Fruit fly (Drosophila melanogaster) whole organism, embryonic: ENCODE results near the gene Gem2.
A peak's percentile ranks its signal among the peaks of the same experiment; 100 is the strongest.

Source experiments
- Ada2b ChIP-seq: fragments of 200-800 bp; sonication (Bioruptor generic); IDR thresholded peaks from 2 replicates; pipeline ENCODE4 v1.3.6; 2022; ENCODE audit warnings: missing biosample characterization, missing genetic modification characterization
- Bgb ChIP-seq: fragments of 200-800 bp; sonication (Bioruptor generic); IDR thresholded peaks from 2 replicates; pipeline ENCODE4 v1.3.6; 2022; ENCODE audit warnings: missing biosample characterization, missing genetic modification characterization; ENCODE audit not compliant: partially characterized antibody
- CG10147 ChIP-seq: fragments of 200-800 bp; sonication (Bioruptor generic); optimal IDR thresholded peaks from 2 replicates; lab custom pipeline; 2019; ENCODE audit warnings: missing biosample characterization, mild to moderate bottlenecking, missing genetic modification characterization, moderate library complexity
- CG10209 ChIP-seq: fragments of 200-800 bp; sonication (Bioruptor generic); optimal IDR thresholded peaks from 3 replicates; lab custom pipeline; 2017; ENCODE audit warnings: missing biosample characterization, mild to moderate bottlenecking, missing genetic modification characterization, missing genetic modification reagents
- CG10654 ChIP-seq: fragments of 200-800 bp; sonication (Bioruptor generic); optimal IDR thresholded peaks from 2 replicates; lab custom pipeline; 2016; ENCODE audit warnings: missing biosample characterization, missing genetic modification characterization
- CG13894 ChIP-seq: fragments of 200-800 bp; sonication (Bioruptor generic); optimal IDR thresholded peaks from 3 replicates; lab custom pipeline; 2018; ENCODE audit warnings: missing biosample characterization, mild to moderate bottlenecking, missing genetic modification characterization, moderate library complexity
- CG14667 ChIP-seq: fragments of 200-800 bp; sonication (Bioruptor generic); IDR thresholded peaks from 2 replicates; pipeline ENCODE4 v1.3.6; 2022; ENCODE audit warnings: missing biosample characterization, missing genetic modification characterization
- CG14965 ChIP-seq: fragments of 200-800 bp; sonication (Bioruptor generic); optimal IDR thresholded peaks from 2 replicates; lab custom pipeline; 2016; ENCODE audit warnings: missing biosample characterization, missing genetic modification characterization, borderline replicate concordance
- CG17186 ChIP-seq: fragments of 200-800 bp; sonication (Bioruptor generic); optimal IDR thresholded peaks from 3 replicates; lab custom pipeline; 2017; ENCODE audit warnings: missing biosample characterization, missing genetic modification reagents, missing genetic modification characterization
- CG17912 ChIP-seq: fragments of 200-800 bp; sonication (Bioruptor generic); optimal IDR thresholded peaks from 2 replicates; lab custom pipeline; 2018; ENCODE audit warnings: missing biosample characterization, mild to moderate bottlenecking, missing genetic modification characterization
- CG2875 ChIP-seq: fragments of 200-800 bp; sonication (Bioruptor generic); optimal IDR thresholded peaks from 2 replicates; lab custom pipeline; 2017; ENCODE audit warnings: missing biosample characterization, mild to moderate bottlenecking, missing genetic modification characterization, missing genetic modification reagents
- CG31441 ChIP-seq: fragments of 200-800 bp; sonication (Bioruptor generic); IDR thresholded peaks from 2 replicates; pipeline ENCODE4 v1.3.6; 2022; ENCODE audit warnings: missing biosample characterization, missing genetic modification characterization
- CG34224 ChIP-seq: fragments of 200-800 bp; sonication (Bioruptor generic); IDR thresholded peaks from 3 replicates; pipeline ENCODE4 v1.3.6; 2022; ENCODE audit warnings: missing biosample characterization, missing genetic modification characterization; ENCODE audit not compliant: partially characterized antibody
- CG3838 ChIP-seq: fragments of 200-800 bp; sonication (Bioruptor generic); optimal IDR thresholded peaks from 3 replicates; lab custom pipeline; 2016; ENCODE audit warnings: missing biosample characterization, missing genetic modification characterization
- CG3995 ChIP-seq: fragments of 200-800 bp; sonication (Bioruptor generic); optimal IDR thresholded peaks from 3 replicates; lab custom pipeline; 2016; ENCODE audit warnings: missing biosample characterization, missing genetic modification characterization
- CG4730 ChIP-seq: fragments of 200-800 bp; sonication (Bioruptor generic); IDR thresholded peaks from 2 replicates; pipeline ENCODE4 v1.3.6; 2022; ENCODE audit warnings: missing biosample characterization, missing genetic modification characterization
- CG5180 ChIP-seq: fragments of 200-800 bp; sonication (Bioruptor generic); optimal IDR thresholded peaks from 3 replicates; lab custom pipeline; 2017; ENCODE audit warnings: missing biosample characterization, missing genetic modification characterization, mild to moderate bottlenecking, moderate library complexity, missing genetic modification reagents
- CG6689 ChIP-seq: fragments of 200-800 bp; sonication (Bioruptor generic); IDR thresholded peaks from 2 replicates; pipeline ENCODE4 v1.3.6; 2022; ENCODE audit warnings: missing biosample characterization, missing genetic modification characterization
- CG8359 ChIP-seq: fragments of 200-800 bp; sonication (Bioruptor generic); optimal IDR thresholded peaks from 2 replicates; lab custom pipeline; 2017; ENCODE audit warnings: missing biosample characterization, mild to moderate bottlenecking, missing genetic modification characterization, borderline replicate concordance
- Camta ChIP-seq: fragments of 200-800 bp; sonication (Bioruptor generic); optimal IDR thresholded peaks from 2 replicates; lab custom pipeline; 2016; ENCODE audit warnings: missing biosample characterization, missing genetic modification characterization
- CoRest ChIP-seq: fragments of 200-800 bp; sonication (Bioruptor generic); optimal IDR thresholded peaks from 3 replicates; lab custom pipeline; 2018; ENCODE audit warnings: missing biosample characterization, mild to moderate bottlenecking, missing genetic modification characterization, moderate library complexity
- Dbx ChIP-seq: fragments of 200-800 bp; sonication (Bioruptor generic); IDR thresholded peaks from 3 replicates; pipeline ENCODE4 v1.3.6; 2022; ENCODE audit warnings: missing biosample characterization, missing genetic modification characterization
- ERR ChIP-seq: fragments of 200-800 bp; sonication (Bioruptor generic); optimal IDR thresholded peaks from 2 replicates; lab custom pipeline; 2016; ENCODE audit warnings: missing biosample characterization, missing genetic modification characterization
- GATAe ChIP-seq: fragments of 200-800 bp; sonication (Bioruptor generic); conservative IDR thresholded peaks from 2 replicates; pipeline ENCODE4 v1.3.6; 2022; ENCODE audit warnings: missing biosample characterization, missing genetic modification characterization
- H2.0 ChIP-seq: fragments of 200-800 bp; sonication (Bioruptor generic); IDR thresholded peaks from 2 replicates; pipeline ENCODE4 v1.3.6; 2022; ENCODE audit warnings: missing biosample characterization, missing genetic modification characterization
- HLH3B ChIP-seq: fragments of 200-800 bp; sonication (Bioruptor generic); IDR thresholded peaks from 2 replicates; pipeline ENCODE4 v1.3.6; 2022; ENCODE audit warnings: missing biosample characterization, missing genetic modification characterization
- HLH4C ChIP-seq: fragments of 200-800 bp; sonication (Bioruptor generic); IDR thresholded peaks from 3 replicates; pipeline ENCODE4 v1.3.6; 2022; ENCODE audit warnings: missing biosample characterization, missing genetic modification characterization; ENCODE audit not compliant: partially characterized antibody
- Mes4 ChIP-seq: fragments of 200-800 bp; sonication (Bioruptor generic); optimal IDR thresholded peaks from 2 replicates; lab custom pipeline; 2016; ENCODE audit warnings: missing biosample characterization, missing genetic modification characterization
- Myb ChIP-seq: fragments of 200-800 bp; sonication (Bioruptor generic); optimal IDR thresholded peaks from 2 replicates; lab custom pipeline; 2016; ENCODE audit warnings: missing biosample characterization, missing genetic modification characterization
- NC2α ChIP-seq: fragments of 200-800 bp; sonication (Bioruptor generic); optimal IDR thresholded peaks from 2 replicates; lab custom pipeline; 2016; ENCODE audit warnings: missing biosample characterization, missing genetic modification characterization
- Oli ChIP-seq: fragments of 200-800 bp; sonication (Bioruptor generic); optimal IDR thresholded peaks from 2 replicates; lab custom pipeline; 2018; ENCODE audit warnings: missing biosample characterization, mild to moderate bottlenecking, missing genetic modification characterization, moderate library complexity
- Optix ChIP-seq: fragments of 200-800 bp; sonication (Bioruptor generic); IDR thresholded peaks from 3 replicates; pipeline ENCODE4 v1.3.6; 2022; ENCODE audit warnings: missing biosample characterization, missing genetic modification characterization
- Side ChIP-seq: fragments of 200-800 bp; sonication (Bioruptor generic); optimal IDR thresholded peaks from 2 replicates; lab custom pipeline; 2016; ENCODE audit warnings: missing biosample characterization, missing genetic modification characterization
- Spps ChIP-seq: fragments of 200-800 bp; sonication (Bioruptor generic); optimal IDR thresholded peaks from 2 replicates; lab custom pipeline; 2018; ENCODE audit warnings: missing biosample characterization, mild to moderate bottlenecking, missing genetic modification characterization
- TFAM ChIP-seq: fragments of 200-800 bp; sonication (Bioruptor generic); optimal IDR thresholded peaks from 2 replicates; lab custom pipeline; 2017; ENCODE audit warnings: missing biosample characterization, missing genetic modification characterization, inconsistent platforms
- Trl ChIP-seq, 3 experiments: fragments of >200 bp in 2 of 3; fragments of 200-800 bp in 1 of 3; sonication (Bioruptor generic) in 1 of 3; optimal IDR thresholded peaks; 2 replicates in 1 of 3; 3 replicates in 2 of 3; lab custom pipeline; 2016 to 2017; ENCODE audit warnings: missing biosample characterization in 1 of 3, missing genetic modification characterization in 1 of 3
- ac ChIP-seq: fragments of 200-800 bp; sonication (Bioruptor generic); optimal IDR thresholded peaks from 3 replicates; lab custom pipeline; 2017; ENCODE audit warnings: missing biosample characterization, mild to moderate bottlenecking, missing genetic modification characterization
- ara ChIP-seq: fragments of 200-800 bp; sonication (Bioruptor generic); IDR thresholded peaks from 2 replicates; pipeline ENCODE4 v1.3.6; 2022; ENCODE audit warnings: missing biosample characterization, missing genetic modification characterization
- corto ChIP-seq: fragments of 200-800 bp; sonication (Bioruptor generic); optimal IDR thresholded peaks from 2 replicates; lab custom pipeline; 2016; ENCODE audit warnings: missing biosample characterization, mild to moderate bottlenecking, missing genetic modification characterization, moderate library complexity
- crc ChIP-seq: fragments of 200-800 bp; sonication (Bioruptor generic); optimal IDR thresholded peaks from 2 replicates; lab custom pipeline; 2016; ENCODE audit warnings: missing biosample characterization, missing genetic modification characterization
- crp ChIP-seq, 2 experiments: fragments of 200-800 bp; sonication (Bioruptor generic); optimal IDR thresholded peaks; 2 replicates in 1 of 2; 3 replicates in 1 of 2; lab custom pipeline; 2017; ENCODE audit warnings: missing biosample characterization in 2 of 2, missing genetic modification characterization in 2 of 2, mild to moderate bottlenecking in 1 of 2, moderate library complexity in 1 of 2
- fd64A ChIP-seq: fragments of 200-800 bp; sonication (Bioruptor generic); optimal IDR thresholded peaks from 3 replicates; lab custom pipeline; 2018; ENCODE audit warnings: missing biosample characterization, mild to moderate bottlenecking, missing genetic modification characterization
- gsb ChIP-seq: fragments of 200-800 bp; sonication (Bioruptor generic); IDR thresholded peaks from 2 replicates; pipeline ENCODE4 v1.3.6; 2022; ENCODE audit warnings: missing biosample characterization, missing genetic modification characterization
- oc ChIP-seq: fragments of 200-800 bp; sonication (Bioruptor generic); optimal IDR thresholded peaks from 2 replicates; lab custom pipeline; 2018; ENCODE audit warnings: missing biosample characterization, mild to moderate bottlenecking, missing genetic modification characterization, moderate library complexity
- p53 ChIP-seq: fragments of 200-800 bp; sonication (Bioruptor generic); optimal IDR thresholded peaks from 2 replicates; lab custom pipeline; 2016; ENCODE audit warnings: missing biosample characterization, missing genetic modification characterization
- pzg ChIP-seq: fragments of 200-800 bp; sonication (Bioruptor generic); optimal IDR thresholded peaks from 3 replicates; lab custom pipeline; 2018; ENCODE audit warnings: missing biosample characterization, mild to moderate bottlenecking, missing genetic modification characterization, moderate library complexity
- schlank ChIP-seq: fragments of 200-800 bp; sonication (Bioruptor generic); optimal IDR thresholded peaks from 2 replicates; lab custom pipeline; 2018; ENCODE audit warnings: missing biosample characterization, mild to moderate bottlenecking, missing genetic modification characterization
- tio ChIP-seq: fragments of 200-800 bp; sonication (Bioruptor generic); optimal IDR thresholded peaks from 2 replicates; lab custom pipeline; 2017; ENCODE audit warnings: missing biosample characterization, missing genetic modification characterization, inconsistent platforms
- vnd ChIP-seq: fragments of 200-800 bp; sonication (Bioruptor generic); IDR thresholded peaks from 3 replicates; pipeline ENCODE4 v1.3.6; 2022; ENCODE audit warnings: missing biosample characterization, missing genetic modification characterization; ENCODE audit not compliant: partially characterized antibody

The Gem2 gene

dm6 chr3L:19097665-19098082 is 2.5 kb downstream of the Gem2 start, which contains the start of the genes Naxd and CG14079 (continued):
- TF ChIP-seq CG17186 (GFP tag; lab: Kevin White, UChicago) (no peak), CG10654 (GFP tag; lab: Kevin White, UChicago) (peak; percentile 43), ERR (no peak), Ada2b (GFP tag; lab: Robert Waterston, UW) (peak; percentile 35; the same call in 1 of the 2 replicates), Mes4 (no peak), CG17912 (GFP tag; lab: Kevin White, UChicago) (no peak), CG5180 (GFP tag; lab: Kevin White, UChicago) (no peak), CG3995 (GFP tag; lab: Kevin White, UChicago) (peak; percentile 83), CG14965 (GFP tag; lab: Kevin White, UChicago) (no peak), Myb (GFP tag; lab: Kevin White, UChicago) (peak; percentile 52), CG3838 (GFP tag; lab: Kevin White, UChicago) (no peak), HLH4C (no peak), Bgb (peak; percentile 31; the same call in 1 of the 2 replicates), Dbx (GFP tag; lab: Robert Waterston, UW) (0 out of 3 replicates have a peak, but pooled peaks have one; percentile 17), CG34224 (GFP tag; lab: Robert Waterston, UW) (no peak), HLH3B (GFP tag; lab: Robert Waterston, UW) (peak; percentile 52; the same call in 1 of the 2 replicates), CG8359 (GFP tag; lab: Kevin White, UChicago) (no peak), oc (tag; lab: Kevin White, UChicago) (peak; percentile 29), CG10209 (peak; percentile 67), p53 (GFP tag; lab: Kevin White, UChicago) (no peak), CG4730 (GFP tag; lab: Robert Waterston, UW) (peak; percentile 42; the same call in 1 of the 2 replicates), Camta (no peak), CG31441 (GFP tag; lab: Robert Waterston, UW) (peak; percentile 62), Side (GFP tag; lab: Kevin White, UChicago) (no peak), ac (no peak), CG6689 (GFP tag; lab: Robert Waterston, UW) (peak; percentile 34; the same call in 1 of the 2 replicates), corto (no peak), fd64A (no peak), pzg (GFP tag; lab: Kevin White, UChicago) (peak; percentile 24), TFAM (no peak), CoRest (tag; lab: Kevin White, UChicago) (peak; percentile 84), vnd (GFP tag; lab: Robert Waterston, UW) (0 out of 3 replicates have a peak, but pooled peaks have one; percentile 26), Trl (optimal IDR thresholded peaks at IDR 0.05; lab: Kevin White, UChicago) (no peak), Trl (GFP tag; optimal IDR thresholded peaks at IDR 0.05; lab: Kevin White, UChicago) (peak; percentile 26), tio (GFP tag; lab: Kevin White, UChicago) (peak; percentile 34), crc (GFP tag; lab: Kevin White, UChicago) (no peak), H2.0 (GFP tag; lab: Robert Waterston, UW) (peak; percentile 77), CG13894 (tag; lab: Kevin White, UChicago) (no peak), ara (GFP tag; lab: Robert Waterston, UW) (no peak; the same call in 1 of the 2 replicates), Spps (tag; lab: Kevin White, UChicago) (peak; percentile 21), Optix (no peak), schlank (tag; lab: Kevin White, UChicago) (no peak), CG10147 (GFP tag; lab: Kevin White, UChicago) (no peak), Oli (peak; percentile 62), GATAe (GFP tag; lab: Robert Waterston, UW) (no peak; the same call in 1 of the 2 replicates), NC2α (GFP tag; lab: Kevin White, UChicago) (no peak), gsb (GFP tag; lab: Robert Waterston, UW) (no peak), CG14667 (GFP tag; lab: Robert Waterston, UW) (peak; percentile 62), crp (GFP tag; optimal IDR thresholded peaks at IDR 0.05; lab: Kevin White, UChicago) (no peak), CG2875 (GFP tag; lab: Kevin White, UChicago) (no peak)
